Worm (Caenorhabditis elegans): Measurements from ENCODE around the gene ins-4.
"Not testable (repeated sequence)": the region's sequence is repeated elsewhere in the genome, so short reads cannot be mapped to it uniquely, and the experiment has no call there.

The ins-4 gene

DNA sequence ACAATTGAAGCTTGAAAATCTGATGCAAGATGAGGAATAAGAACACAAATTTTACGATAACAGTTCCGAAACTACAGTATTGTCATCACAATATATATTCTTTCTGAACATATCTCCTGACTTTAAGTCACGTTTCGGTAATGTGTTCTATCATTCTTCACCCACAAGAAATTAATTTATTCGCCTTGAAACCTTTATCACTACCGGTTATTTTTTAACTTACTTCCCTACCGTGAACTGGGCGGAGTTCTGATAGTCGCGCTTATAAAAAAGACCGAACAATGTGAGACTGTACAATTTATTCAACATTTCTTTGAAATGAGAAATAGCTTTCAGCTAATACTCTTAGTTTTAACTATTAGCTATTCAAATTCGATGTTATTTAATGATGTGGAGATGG is 14.4 kb downstream of the ins-4 start, which contains the start of gene ins-20:
ins-20 (plus strand) TSS at position 301 of the 400 bp plus-strand sequence.
- TF ChIP-seq B0310.2 (tag; optimal IDR thresholded peaks at IDR 0.05) (no peak), ceh-36 (tag; optimal IDR thresholded peaks at IDR 0.05) (no peak), hnd-1 (tag; optimal IDR thresholded peaks at IDR 0.05) (no peak), sea-1 (GFP tag; conservative IDR thresholded peaks at IDR 0.05) (no peak), pes-1 (GFP tag; IDR thresholded peaks at IDR 0.05) (no peak), hmg-4 (GFP tag; optimal IDR thresholded peaks at IDR 0.05) (no peak), tbx-37 (GFP tag; conservative IDR thresholded peaks at IDR 0.05) (no peak), hmbx-1 (tag; optimal IDR thresholded peaks at IDR 0.05) (no peak), ets-7 (tag; optimal IDR thresholded peaks at IDR 0.05) (no peak), ama-1 (optimal IDR thresholded peaks at IDR 0.05) (no peak), tra-4 (tag; optimal IDR thresholded peaks at IDR 0.05) (no peak), F13C5.2 (tag; optimal IDR thresholded peaks at IDR 0.05) (no peak)

DNA sequence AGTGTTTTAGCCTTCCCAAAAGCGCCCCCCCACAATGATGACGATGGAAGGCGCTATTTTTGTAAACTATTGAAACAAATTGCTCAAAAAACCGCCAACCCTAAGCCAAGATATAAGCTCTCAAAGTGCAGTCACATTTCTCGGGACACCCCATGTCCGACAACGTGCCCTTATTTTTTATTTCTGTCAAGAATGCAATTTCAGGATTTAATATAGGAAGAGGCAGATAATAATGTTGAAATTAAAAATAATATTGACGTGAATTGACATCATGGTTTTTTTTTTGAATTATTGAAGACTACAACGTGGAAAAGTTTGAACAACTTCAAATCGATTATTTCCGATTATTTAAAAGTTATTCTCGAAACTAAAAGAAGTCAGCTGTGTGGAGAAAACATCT is 17.9 kb downstream of the ins-4 start, which contains the start of gene ZK84.2:
ZK84.2 (plus strand) TSS at position 301 of the 400 bp plus-strand sequence.
- not testable (repeated sequence) for TF ChIP-seq ama-1 (optimal IDR thresholded peaks at IDR 0.05); flt-1 (GFP tag; IDR thresholded peaks at IDR 0.05); scrt-1 (GFP tag; IDR thresholded peaks at IDR 0.05)

DNA sequence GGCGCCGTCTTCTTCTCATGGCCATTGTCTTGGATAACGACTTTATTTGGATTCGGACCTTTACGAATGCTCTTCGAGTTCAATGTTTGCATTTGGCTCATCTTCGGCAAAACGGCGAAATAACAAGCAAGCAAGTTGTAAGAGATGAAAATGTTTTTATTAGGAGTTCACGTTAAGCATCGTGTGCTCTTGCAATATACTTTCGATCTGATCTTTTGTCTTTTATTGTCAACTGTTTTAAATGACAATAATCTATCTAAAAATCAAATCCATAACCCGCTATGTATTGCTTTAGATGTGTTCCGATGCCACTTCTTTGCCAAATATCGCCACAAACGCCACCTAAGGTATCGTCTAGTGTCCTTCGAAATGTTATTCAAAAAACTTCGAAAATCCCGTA is 20.2 kb downstream of the ins-4 start, which contains the start of gene ZK84.5:
ZK84.5 (minus strand) TSS at position 101 of the 400 bp plus-strand sequence.
- TF ChIP-seq ama-1 (optimal IDR thresholded peaks at IDR 0.05) = no peak
- no peak for TF ChIP-seq flt-1 (GFP tag; IDR thresholded peaks at IDR 0.05)
- no peak for TF ChIP-seq scrt-1 (GFP tag; IDR thresholded peaks at IDR 0.05)
- TF ChIP-seq tbx-11 (GFP tag; IDR thresholded peaks at IDR 0.05) = no peak
- no peak for TF ChIP-seq sea-1 (GFP tag; conservative IDR thresholded peaks at IDR 0.05)
- no peak for TF ChIP-seq tbx-37 (GFP tag; conservative IDR thresholded peaks at IDR 0.05)
- no peak for TF ChIP-seq ceh-13 (GFP tag; optimal IDR thresholded peaks at IDR 0.05)
- TF ChIP-seq hmbx-1 (tag; optimal IDR thresholded peaks at IDR 0.05) = no peak
- no peak for TF ChIP-seq hnd-1 (tag; optimal IDR thresholded peaks at IDR 0.05)

DNA sequence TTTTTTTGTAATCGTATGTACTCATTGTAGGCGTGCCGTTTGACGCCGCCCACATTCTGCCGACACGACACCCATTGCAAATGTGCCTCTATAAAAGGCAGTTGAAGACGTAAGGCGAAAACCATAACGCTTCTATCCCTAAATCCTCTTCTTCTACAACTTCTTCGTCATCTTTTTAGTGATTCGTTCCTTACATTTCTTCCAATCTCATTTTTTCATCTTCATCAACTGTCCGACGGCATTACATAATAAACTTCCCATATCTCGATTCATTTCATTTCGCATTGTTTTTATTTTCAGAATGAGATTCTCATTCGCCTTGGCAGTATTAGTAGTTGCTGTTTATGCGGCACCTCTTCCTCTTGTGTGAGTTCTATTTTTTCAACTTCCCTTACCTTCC is 24.2 kb downstream of the ins-4 start, which contains the start of gene ZK84.1:
ZK84.1 (plus strand) TSS at position 301 of the 400 bp plus-strand sequence.
- TF ChIP-seq tbx-11 (GFP tag; IDR thresholded peaks at IDR 0.05) (no peak), B0310.2 (tag; optimal IDR thresholded peaks at IDR 0.05) (no peak), ets-7 (tag; optimal IDR thresholded peaks at IDR 0.05) (no peak), hmbx-1 (tag; optimal IDR thresholded peaks at IDR 0.05) (no peak), flt-1 (GFP tag; IDR thresholded peaks at IDR 0.05) (no peak), tra-4 (tag; optimal IDR thresholded peaks at IDR 0.05) (no peak), hnd-1 (tag; optimal IDR thresholded peaks at IDR 0.05) (no peak), aly-1 (tag; optimal IDR thresholded peaks at IDR 0.05) (no peak), sea-1 (GFP tag; conservative IDR thresholded peaks at IDR 0.05) (no peak), scrt-1 (GFP tag; IDR thresholded peaks at IDR 0.05) (no peak), ama-1 (optimal IDR thresholded peaks at IDR 0.05) (no peak), hmg-4 (GFP tag; optimal IDR thresholded peaks at IDR 0.05) (no peak), pes-1 (GFP tag; IDR thresholded peaks at IDR 0.05) (no peak), tbx-37 (GFP tag; conservative IDR thresholded peaks at IDR 0.05) (no peak), F13C5.2 (tag; optimal IDR thresholded peaks at IDR 0.05) (no peak), ceh-13 (GFP tag; optimal IDR thresholded peaks at IDR 0.05) (no peak), ceh-36 (tag; optimal IDR thresholded peaks at IDR 0.05) (no peak)

DNA sequence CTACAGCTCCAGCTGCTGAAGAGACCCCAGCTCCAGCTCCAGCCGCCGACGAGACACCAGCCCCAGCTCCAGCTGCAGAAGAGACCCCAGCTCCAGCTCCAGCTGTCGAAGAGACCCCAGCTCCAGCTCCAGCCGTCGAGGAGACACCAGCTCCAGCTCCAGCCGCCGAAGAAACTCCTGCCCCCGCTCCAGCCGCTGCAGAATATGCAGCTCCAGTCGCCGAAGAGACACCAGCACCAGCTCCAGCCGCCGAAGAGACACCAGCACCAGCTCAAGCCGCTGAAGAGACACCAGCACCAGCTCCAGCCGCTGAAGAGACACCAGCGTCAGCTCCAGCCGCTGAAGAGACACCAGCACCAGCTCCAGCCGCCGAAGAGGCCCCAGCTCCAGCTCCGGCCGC is 26.4 kb downstream of the ins-4 start:
- TF ChIP-seq aly-1 (tag; optimal IDR thresholded peaks at IDR 0.05) = peak; percentile 37
- no peak for TF ChIP-seq tra-4 (tag; optimal IDR thresholded peaks at IDR 0.05)

DNA sequence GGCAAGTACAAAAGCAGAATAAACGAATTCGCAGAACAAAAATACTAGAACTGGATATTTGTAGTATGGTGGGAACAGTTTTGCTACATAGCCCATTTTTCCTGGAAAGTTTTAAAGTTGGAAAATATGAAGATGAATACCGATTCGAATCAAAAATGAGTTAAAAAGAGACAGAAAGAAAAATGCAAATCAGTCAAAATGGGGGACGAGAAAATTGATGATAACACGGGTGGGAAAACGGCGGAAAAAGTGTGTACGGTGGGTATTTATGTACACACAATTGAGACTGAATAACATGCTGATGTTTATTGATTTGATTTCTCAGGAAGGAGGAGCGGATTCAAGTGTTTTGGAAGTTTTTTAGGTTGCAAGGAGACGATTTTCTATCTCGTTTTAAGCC is 28.7 kb downstream of the ins-4 start, which contains the start of gene R12C12.9:
R12C12.9 (minus strand) TSS at position 101 of the 400 bp plus-strand sequence.
- no peak for TF ChIP-seq ets-7 (tag; optimal IDR thresholded peaks at IDR 0.05)
- TF ChIP-seq hmbx-1 (tag; optimal IDR thresholded peaks at IDR 0.05) = no peak
- TF ChIP-seq tra-4 (tag; optimal IDR thresholded peaks at IDR 0.05) = no peak
- TF ChIP-seq pes-1 (GFP tag; IDR thresholded peaks at IDR 0.05) = no peak
- no peak for TF ChIP-seq sea-1 (GFP tag; conservative IDR thresholded peaks at IDR 0.05)
- no peak for TF ChIP-seq tbx-11 (GFP tag; IDR thresholded peaks at IDR 0.05)
- TF ChIP-seq F13C5.2 (tag; optimal IDR thresholded peaks at IDR 0.05) = no peak
- no peak for TF ChIP-seq scrt-1 (GFP tag; IDR thresholded peaks at IDR 0.05)
- TF ChIP-seq hmg-4 (GFP tag; optimal IDR thresholded peaks at IDR 0.05) = no peak
- no peak for TF ChIP-seq tbx-37 (GFP tag; conservative IDR thresholded peaks at IDR 0.05)
- no peak for TF ChIP-seq ceh-13 (GFP tag; optimal IDR thresholded peaks at IDR 0.05)
- no peak for TF ChIP-seq ama-1 (optimal IDR thresholded peaks at IDR 0.05)
- TF ChIP-seq hnd-1 (tag; optimal IDR thresholded peaks at IDR 0.05) = no peak
- TF ChIP-seq ceh-36 (tag; optimal IDR thresholded peaks at IDR 0.05) = no peak
- no peak for TF ChIP-seq aly-1 (tag; optimal IDR thresholded peaks at IDR 0.05)

DNA sequence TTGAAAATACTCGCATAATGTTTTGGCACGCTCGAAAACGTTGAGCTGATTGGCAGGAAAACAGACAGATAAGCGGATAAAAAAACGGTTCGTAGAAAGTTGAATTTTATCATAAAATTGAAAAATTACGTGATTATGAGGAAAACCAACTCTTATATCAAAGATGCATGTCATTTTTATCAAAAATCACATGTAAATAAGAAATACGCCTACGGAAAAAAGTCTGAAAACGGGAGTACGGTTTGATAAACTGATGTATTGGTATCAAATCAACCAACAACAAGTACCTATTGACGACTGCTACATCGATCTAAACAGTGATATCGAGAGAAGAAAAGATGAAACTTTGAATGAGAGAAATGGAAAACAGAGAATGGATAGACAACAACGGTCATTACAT is 29.5 kb downstream of the ins-4 start:
- TF ChIP-seq sea-1 (GFP tag; conservative IDR thresholded peaks at IDR 0.05) (no peak), pes-1 (GFP tag; IDR thresholded peaks at IDR 0.05) (no peak)

DNA sequence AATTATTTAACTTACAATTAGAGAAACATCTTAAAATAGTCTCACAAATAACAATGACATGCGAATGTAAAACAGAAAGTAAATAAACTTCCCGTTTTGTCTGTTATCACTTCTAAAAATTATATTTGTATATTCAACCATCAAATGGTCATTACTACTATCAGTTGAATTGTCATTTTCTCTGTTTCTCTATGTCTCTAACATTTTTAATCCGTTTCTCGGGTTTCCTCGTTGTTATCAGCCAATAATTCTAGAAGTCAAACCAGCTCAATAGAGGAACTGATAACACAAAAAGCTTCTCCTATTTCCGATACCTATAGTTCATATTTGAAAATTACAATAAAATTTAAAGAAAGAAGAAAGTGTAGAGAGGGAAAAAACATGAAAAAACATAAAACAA is 30.5 kb downstream of the ins-4 start:
- TF ChIP-seq tbx-37 (GFP tag; conservative IDR thresholded peaks at IDR 0.05) (no peak), ama-1 (optimal IDR thresholded peaks at IDR 0.05) (no peak), F13C5.2 (tag; optimal IDR thresholded peaks at IDR 0.05) (no peak), ets-7 (tag; optimal IDR thresholded peaks at IDR 0.05) (no peak), tra-4 (tag; optimal IDR thresholded peaks at IDR 0.05) (no peak), B0310.2 (tag; optimal IDR thresholded peaks at IDR 0.05) (no peak), aly-1 (tag; optimal IDR thresholded peaks at IDR 0.05) (no peak), flt-1 (GFP tag; IDR thresholded peaks at IDR 0.05) (no peak), ceh-13 (GFP tag; optimal IDR thresholded peaks at IDR 0.05) (no peak), scrt-1 (GFP tag; IDR thresholded peaks at IDR 0.05) (no peak), ceh-36 (tag; optimal IDR thresholded peaks at IDR 0.05) (no peak), hmbx-1 (tag; optimal IDR thresholded peaks at IDR 0.05) (no peak), hmg-4 (GFP tag; optimal IDR thresholded peaks at IDR 0.05) (no peak), hnd-1 (tag; optimal IDR thresholded peaks at IDR 0.05) (no peak), sea-1 (GFP tag; conservative IDR thresholded peaks at IDR 0.05) (no peak), tbx-11 (GFP tag; IDR thresholded peaks at IDR 0.05) (no peak), pes-1 (GFP tag; IDR thresholded peaks at IDR 0.05) (no peak)

All from whole organism, early embryonic.